Fruit fly (Drosophila melanogaster) whole organism, embryonic: ENCODE results near the gene mol.

ENCODE experiments used
- CG11247 ChIP-seq: fragments of 200-800 bp; sonication (Bioruptor generic); IDR thresholded peaks from 2 replicates; pipeline ENCODE4 v1.3.6; 2022; ENCODE audit warnings: missing biosample characterization, missing genetic modification characterization
- CG11504 ChIP-seq: fragments of 200-800 bp; sonication (Bioruptor generic); optimal IDR thresholded peaks from 3 replicates; lab custom pipeline; 2019; ENCODE audit warnings: missing biosample characterization, mild to moderate bottlenecking, missing genetic modification characterization, moderate library complexity
- CG12659 ChIP-seq: fragments of 200-800 bp; sonication (Bioruptor generic); optimal IDR thresholded peaks from 3 replicates; lab custom pipeline; 2017; ENCODE audit warnings: mild to moderate bottlenecking, missing biosample characterization, missing genetic modification reagents, missing genetic modification characterization
- CG14441 ChIP-seq: fragments of 200-800 bp; sonication (Bioruptor generic); IDR thresholded peaks from 2 replicates; pipeline ENCODE4 v1.3.6; 2022; ENCODE audit warnings: missing biosample characterization, missing genetic modification characterization
- CG30020 ChIP-seq: fragments of 200-800 bp; optimal IDR thresholded peaks from 2 replicates; lab custom pipeline; 2019; ENCODE audit warnings: missing biosample characterization, mild to moderate bottlenecking, missing genetic modification characterization, moderate library complexity
- CG31441 ChIP-seq: fragments of 200-800 bp; sonication (Bioruptor generic); IDR thresholded peaks from 2 replicates; pipeline ENCODE4 v1.3.6; 2022; ENCODE audit warnings: missing biosample characterization, missing genetic modification characterization
- CG3281 ChIP-seq: fragments of 200-800 bp; sonication (Bioruptor generic); optimal IDR thresholded peaks from 3 replicates; lab custom pipeline; 2017; ENCODE audit warnings: missing biosample characterization, mild to moderate bottlenecking, missing genetic modification characterization
- CG34224 ChIP-seq: fragments of 200-800 bp; sonication (Bioruptor generic); IDR thresholded peaks from 3 replicates; pipeline ENCODE4 v1.3.6; 2022; ENCODE audit warnings: missing biosample characterization, missing genetic modification characterization; ENCODE audit not compliant: partially characterized antibody
- CG34422 ChIP-seq: fragments of 200-800 bp; sonication (Bioruptor generic); IDR thresholded peaks from 3 replicates; pipeline ENCODE4 v1.3.6; 2022; ENCODE audit warnings: missing biosample characterization, missing genetic modification characterization
- CG3995 ChIP-seq: fragments of 200-800 bp; sonication (Bioruptor generic); optimal IDR thresholded peaks from 3 replicates; lab custom pipeline; 2016; ENCODE audit warnings: missing biosample characterization, missing genetic modification characterization
- CG4282 ChIP-seq: fragments of 200-800 bp; sonication (Bioruptor generic); optimal IDR thresholded peaks from 2 replicates; lab custom pipeline; 2016; ENCODE audit warnings: missing biosample characterization, missing genetic modification characterization
- CG7357 ChIP-seq: fragments of 200-800 bp; sonication (Bioruptor generic); IDR thresholded peaks from 3 replicates; pipeline ENCODE4 v1.3.6; 2022; ENCODE audit warnings: missing biosample characterization, missing genetic modification characterization
- CG7786 ChIP-seq: fragments of 200-800 bp; sonication (Bioruptor generic); optimal IDR thresholded peaks from 2 replicates; lab custom pipeline; 2016; ENCODE audit warnings: missing biosample characterization, missing genetic modification characterization
- CG9215 ChIP-seq: fragments of 200-800 bp; sonication (Bioruptor generic); IDR thresholded peaks from 2 replicates; pipeline ENCODE4 v1.3.6; 2022; ENCODE audit warnings: missing biosample characterization, missing genetic modification characterization
- Doc2 ChIP-seq: fragments of 200-800 bp; sonication (Bioruptor generic); IDR thresholded peaks from 2 replicates; pipeline ENCODE4 v1.3.6; 2022; ENCODE audit warnings: missing biosample characterization, missing genetic modification characterization
- Dp ChIP-seq: fragments of 200-800 bp; sonication (Bioruptor generic); optimal IDR thresholded peaks from 2 replicates; lab custom pipeline; 2018; ENCODE audit warnings: missing biosample characterization, mild to moderate bottlenecking, missing genetic modification characterization, moderate library complexity
- E2f2 ChIP-seq: fragments of 200-800 bp; sonication (Bioruptor generic); IDR thresholded peaks from 2 replicates; pipeline ENCODE4 v1.3.6; 2022; ENCODE audit warnings: missing biosample characterization, missing genetic modification characterization
- Ets97D ChIP-seq: fragments of 200-800 bp; sonication (Bioruptor generic); optimal IDR thresholded peaks from 3 replicates; lab custom pipeline; 2016; ENCODE audit warnings: missing biosample characterization, missing genetic modification characterization
- Fer1 ChIP-seq: fragments of 200-800 bp; sonication (Bioruptor generic); optimal IDR thresholded peaks from 2 replicates; lab custom pipeline; 2017; ENCODE audit warnings: missing biosample characterization, mild to moderate bottlenecking, missing genetic modification characterization
- H15 ChIP-seq: fragments of 200-800 bp; sonication (Bioruptor generic); IDR thresholded peaks from 3 replicates; pipeline ENCODE4 v1.3.6; 2022; ENCODE audit warnings: missing biosample characterization, missing genetic modification characterization
- HLH4C ChIP-seq: fragments of 200-800 bp; sonication (Bioruptor generic); IDR thresholded peaks from 3 replicates; pipeline ENCODE4 v1.3.6; 2022; ENCODE audit warnings: missing biosample characterization, missing genetic modification characterization; ENCODE audit not compliant: partially characterized antibody
- HLH54F ChIP-seq: fragments of 200-800 bp; sonication (Bioruptor generic); optimal IDR thresholded peaks from 3 replicates; lab custom pipeline; 2016; ENCODE audit warnings: missing biosample characterization, missing genetic modification characterization
- HLHmδ ChIP-seq: fragments of 200-800 bp; sonication (Bioruptor generic); optimal IDR thresholded peaks from 2 replicates; lab custom pipeline; 2018; ENCODE audit warnings: missing biosample characterization, mild to moderate bottlenecking, missing genetic modification characterization, moderate library complexity
- HmgZ ChIP-seq: fragments of 200-800 bp; sonication (Bioruptor generic); optimal IDR thresholded peaks from 2 replicates; lab custom pipeline; 2018; ENCODE audit warnings: missing biosample characterization, mild to moderate bottlenecking, missing genetic modification characterization
- Hr3 ChIP-seq: fragments of 200-800 bp; sonication (Bioruptor generic); optimal IDR thresholded peaks from 3 replicates; lab custom pipeline; 2016; ENCODE audit warnings: missing biosample characterization, missing genetic modification characterization
- Jarid2 ChIP-seq: fragments of 200-800 bp; sonication (Bioruptor generic); optimal IDR thresholded peaks from 3 replicates; lab custom pipeline; 2017; ENCODE audit warnings: mild to moderate bottlenecking, missing biosample characterization, missing genetic modification reagents, missing genetic modification characterization
- MESR4 ChIP-seq: fragments of 200-800 bp; sonication (Bioruptor generic); optimal IDR thresholded peaks from 2 replicates; lab custom pipeline; 2018; ENCODE audit warnings: missing biosample characterization, mild to moderate bottlenecking, missing genetic modification characterization, moderate library complexity
- Mrtf ChIP-seq: fragments of 200-800 bp; sonication (Bioruptor generic); IDR thresholded peaks from 3 replicates; pipeline ENCODE4 v1.3.6; 2022; ENCODE audit warnings: missing biosample characterization, missing genetic modification characterization
- Myb ChIP-seq: fragments of 200-800 bp; sonication (Bioruptor generic); optimal IDR thresholded peaks from 2 replicates; lab custom pipeline; 2016; ENCODE audit warnings: missing biosample characterization, missing genetic modification characterization
- NC2β ChIP-seq: fragments of 200-800 bp; sonication (Bioruptor generic); optimal IDR thresholded peaks from 2 replicates; lab custom pipeline; 2016; ENCODE audit warnings: missing biosample characterization, missing genetic modification characterization
- Ravus ChIP-seq: fragments of 200-800 bp; sonication (Bioruptor generic); IDR thresholded peaks from 2 replicates; pipeline ENCODE4 v1.3.6; 2022; ENCODE audit warnings: missing biosample characterization, missing genetic modification characterization
- Stat92E ChIP-seq, 3 experiments: fragments of >200 bp in 2 of 3; fragments of 200-800 bp in 1 of 3; sonication (Bioruptor generic) in 1 of 3; optimal IDR thresholded peaks; 2 replicates each; lab custom pipeline; 2017 to 2019; ENCODE audit warnings: missing biosample characterization in 3 of 3, missing genetic modification characterization in 3 of 3, mild to moderate bottlenecking in 1 of 3, moderate library complexity in 1 of 3
- Taf1 ChIP-seq: fragments of 200-800 bp; sonication (Bioruptor generic); IDR thresholded peaks from 2 replicates; pipeline ENCODE4 v1.3.6; 2022; ENCODE audit warnings: missing biosample characterization, missing genetic modification characterization
- ara ChIP-seq: fragments of 200-800 bp; sonication (Bioruptor generic); IDR thresholded peaks from 2 replicates; pipeline ENCODE4 v1.3.6; 2022; ENCODE audit warnings: missing biosample characterization, missing genetic modification characterization
- bcd ChIP-seq: fragments of 200-800 bp; sonication (Bioruptor generic); optimal IDR thresholded peaks from 2 replicates; lab custom pipeline; 2017; ENCODE audit warnings: missing biosample characterization, mild to moderate bottlenecking, missing genetic modification characterization
- bowl ChIP-seq: fragments of 200-800 bp; sonication (Bioruptor generic); IDR thresholded peaks from 2 replicates; pipeline ENCODE4 v1.3.6; 2022; ENCODE audit warnings: missing biosample characterization, missing genetic modification characterization
- caup ChIP-seq: fragments of 200-800 bp; sonication (Bioruptor generic); optimal IDR thresholded peaks from 3 replicates; lab custom pipeline; 2017; ENCODE audit warnings: missing biosample characterization, mild to moderate bottlenecking, missing genetic modification characterization, moderate library complexity; ENCODE audit not compliant: severe bottlenecking
- chinmo ChIP-seq: fragments of 200-800 bp; sonication (Bioruptor generic); IDR thresholded peaks from 4 replicates; pipeline ENCODE4 v1.3.6; 2022; ENCODE audit warnings: missing biosample characterization, missing genetic modification characterization; ENCODE audit not compliant: partially characterized antibody
- cwo ChIP-seq: fragments of 200-800 bp; sonication (Bioruptor generic); optimal IDR thresholded peaks from 3 replicates; lab custom pipeline; 2017; ENCODE audit warnings: missing biosample characterization, missing genetic modification characterization, mild to moderate bottlenecking, moderate library complexity, missing genetic modification reagents
- danr ChIP-seq: fragments of 200-800 bp; sonication (Bioruptor generic); IDR thresholded peaks from 2 replicates; pipeline ENCODE4 v1.3.6; 2022; ENCODE audit warnings: missing biosample characterization, missing genetic modification characterization
- exex ChIP-seq: fragments of 200-800 bp; sonication (Bioruptor generic); optimal IDR thresholded peaks from 4 replicates; lab custom pipeline; 2018; ENCODE audit warnings: missing biosample characterization, mild to moderate bottlenecking, missing genetic modification characterization, moderate library complexity
- fd102C ChIP-seq: fragments of 200-800 bp; sonication (Bioruptor generic); optimal IDR thresholded peaks from 2 replicates; lab custom pipeline; 2018; ENCODE audit warnings: missing biosample characterization, mild to moderate bottlenecking, missing genetic modification characterization, moderate library complexity
- kni ChIP-seq: fragments of 200-800 bp; sonication (Bioruptor generic); optimal IDR thresholded peaks from 3 replicates; lab custom pipeline; 2017; ENCODE audit warnings: mild to moderate bottlenecking, missing biosample characterization, missing genetic modification reagents, missing genetic modification characterization
- lab ChIP-seq: fragments of 200-800 bp; sonication (Bioruptor generic); optimal IDR thresholded peaks from 3 replicates; lab custom pipeline; 2017; ENCODE audit warnings: missing biosample characterization, missing genetic modification characterization, mild to moderate bottlenecking, moderate library complexity, missing genetic modification reagents
- pros ChIP-seq: fragments of 200-800 bp; sonication (Bioruptor generic); optimal IDR thresholded peaks from 3 replicates; lab custom pipeline; 2019; ENCODE audit warnings: missing biosample characterization, mild to moderate bottlenecking, missing genetic modification characterization, moderate library complexity
- pzg ChIP-seq: fragments of 200-800 bp; sonication (Bioruptor generic); optimal IDR thresholded peaks from 3 replicates; lab custom pipeline; 2018; ENCODE audit warnings: missing biosample characterization, mild to moderate bottlenecking, missing genetic modification characterization, moderate library complexity
- row ChIP-seq: fragments of 200-800 bp; sonication (Bioruptor generic); IDR thresholded peaks from 3 replicates; pipeline ENCODE4 v1.3.6; 2022; ENCODE audit warnings: missing biosample characterization, missing genetic modification characterization
- sens ChIP-seq: fragments of 200-800 bp; sonication (Bioruptor generic); peaks from one replicate; lab custom pipeline; 2016; ENCODE audit warnings: missing biosample characterization, missing genetic modification characterization
- stc ChIP-seq: fragments of 200-800 bp; sonication (Bioruptor generic); IDR thresholded peaks from 2 replicates; pipeline ENCODE4 v1.3.6; 2022; ENCODE audit warnings: missing biosample characterization, missing genetic modification characterization
- tx ChIP-seq: fragments of 200-800 bp; sonication (Bioruptor generic); optimal IDR thresholded peaks from 2 replicates; lab custom pipeline; 2016; ENCODE audit warnings: missing biosample characterization, missing genetic modification characterization

mol gene

DNA sequence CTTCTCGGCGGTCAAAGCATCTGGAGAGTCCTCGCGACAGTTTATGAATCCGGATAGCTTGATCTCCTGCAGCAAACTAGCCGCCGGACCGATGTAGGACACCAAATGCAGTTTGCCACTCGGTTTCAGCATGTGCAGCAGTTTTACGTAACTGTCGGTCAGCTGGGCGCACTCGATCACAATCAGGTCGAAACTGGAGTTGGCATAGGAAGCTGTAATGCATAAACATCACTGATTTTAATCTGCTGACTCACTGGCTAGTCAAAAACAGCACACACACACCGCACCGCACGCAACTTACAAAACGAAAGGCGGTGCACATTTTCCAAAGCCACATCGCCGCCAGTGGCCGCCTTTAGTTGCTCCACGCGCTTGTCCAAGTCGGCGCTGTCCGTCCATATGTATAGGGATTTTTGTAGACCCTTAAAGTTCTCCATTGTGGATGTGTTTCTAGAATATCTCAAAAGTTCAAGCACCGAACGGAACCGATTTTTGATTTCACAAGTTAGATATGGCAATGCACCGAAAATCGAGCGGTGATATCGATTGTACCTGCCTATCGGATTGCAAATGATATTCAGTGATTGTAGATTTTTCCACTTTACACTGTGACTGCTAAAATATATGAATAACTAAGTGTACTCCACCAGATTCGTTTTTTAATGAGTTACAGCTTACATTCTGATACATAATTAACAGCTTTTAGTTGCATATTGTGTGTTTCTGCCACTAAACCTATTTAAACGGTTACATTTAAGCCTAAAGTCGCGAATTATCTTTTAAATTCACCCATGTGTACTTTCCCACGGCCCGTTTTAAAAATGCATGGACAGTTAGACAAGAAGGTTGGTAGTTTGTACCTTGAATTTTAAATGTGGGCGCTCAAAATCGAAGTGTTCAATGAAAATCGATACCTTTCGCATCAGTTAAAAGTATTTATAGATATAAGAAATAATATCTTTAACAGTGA lies 41.3 kb upstream of the mol start, which contains the start of gene CIAPIN1 (continued):
- TF ChIP-seq HLH4C, result peak; percentile 5; the same call in 2 of the 3 replicates
- no peak for TF ChIP-seq HLHmδ (GFP tag; lab: Kevin White, UChicago)
- TF ChIP-seq H15 (GFP tag; lab: Robert Waterston, UW), result no peak
- TF ChIP-seq CG3281, result no peak
- TF ChIP-seq sens, result no peak
- 0 out of 4 replicates have a peak, but pooled peaks have one; percentile 32 for TF ChIP-seq chinmo (GFP tag; lab: Robert Waterston, UW)
- no peak for TF ChIP-seq bowl (GFP tag; lab: Robert Waterston, UW)
- no peak for TF ChIP-seq caup
- no peak for TF ChIP-seq HLH54F (GFP tag; lab: Kevin White, UChicago)
- TF ChIP-seq CG9215, result no peak
- no peak for TF ChIP-seq Fer1 (GFP tag; lab: Kevin White, UChicago)
- TF ChIP-seq E2f2 (GFP tag; lab: Robert Waterston, UW), result peak; percentile 8; the same call in 1 of the 2 replicates
- TF ChIP-seq row (GFP tag; lab: Robert Waterston, UW), result peak; percentile 16
- TF ChIP-seq CG31441 (GFP tag; lab: Robert Waterston, UW), result no peak; the same call in 1 of the 2 replicates
- TF ChIP-seq bcd, result no peak
- no peak for TF ChIP-seq exex (tag; lab: Kevin White, UChicago)
- no peak for TF ChIP-seq danr (GFP tag; lab: Robert Waterston, UW)
- no peak for TF ChIP-seq CG4282 (GFP tag; lab: Kevin White, UChicago)
- no peak for TF ChIP-seq Ravus (GFP tag; lab: Robert Waterston, UW)
- no peak for TF ChIP-seq fd102C (GFP tag; lab: Kevin White, UChicago)
- peak; percentile 69 for TF ChIP-seq MESR4 (GFP tag; lab: Kevin White, UChicago)
- no peak for TF ChIP-seq NC2β (GFP tag; lab: Kevin White, UChicago)
- TF ChIP-seq CG11247 (GFP tag; lab: Robert Waterston, UW), result no peak
- no peak for TF ChIP-seq Stat92E (GFP tag; optimal IDR thresholded peaks at IDR 0.05; lab: Kevin White, UChicago)
- no peak for TF ChIP-seq Doc2
- peak; percentile 18 for TF ChIP-seq CG30020 (tag; lab: Kevin White, UChicago)
- peak; percentile 97 for TF ChIP-seq CG3995
- peak; percentile 29 for TF ChIP-seq pzg
- TF ChIP-seq tx (GFP tag; lab: Kevin White, UChicago), result no peak
- TF ChIP-seq pros (GFP tag; lab: Kevin White, UChicago), result no peak
- no peak for TF ChIP-seq ara (GFP tag; lab: Robert Waterston, UW)
- TF ChIP-seq CG7786 (GFP tag; lab: Kevin White, UChicago), result no peak
- no peak for TF ChIP-seq CG34224 (GFP tag; lab: Robert Waterston, UW)
- no peak for TF ChIP-seq Hr3 (GFP tag; lab: Kevin White, UChicago)
- no peak for TF ChIP-seq stc
- TF ChIP-seq Taf1 (GFP tag; lab: Robert Waterston, UW), result no peak
- TF ChIP-seq Ets97D (GFP tag; lab: Kevin White, UChicago), result no peak
- TF ChIP-seq Myb (GFP tag; lab: Kevin White, UChicago), result peak; percentile 12

dm6 chr2L:15035366-15035765 lies 38.0 kb upstream of the mol start, which contains the start of gene yellow-c:
yellow-c (plus strand) TSS chr2L:15035394.
- TF ChIP-seq HmgZ (tag; lab: Kevin White, UChicago) (no peak), CG14441 (GFP tag; lab: Robert Waterston, UW) (no peak), CG11504 (no peak), Jarid2 (GFP tag; lab: Kevin White, UChicago) (peak; percentile 55), CG34422 (GFP tag; lab: Robert Waterston, UW) (peak; percentile 44; the same call in 1 of the 3 replicates), lab (GFP tag; lab: Kevin White, UChicago) (no peak), cwo (GFP tag; lab: Kevin White, UChicago) (no peak), CG7357 (GFP tag; lab: Robert Waterston, UW) (no peak), kni (GFP tag; lab: Kevin White, UChicago) (no peak), CG12659 (no peak), Dp (GFP tag; lab: Kevin White, UChicago) (peak; percentile 16), Mrtf (GFP tag; lab: Robert Waterston, UW) (0 out of 3 replicates have a peak, but pooled peaks have one; percentile 54)
